Worm (Caenorhabditis elegans): ENCODE measurements around the gene Y49A3A.4.

DNA sequence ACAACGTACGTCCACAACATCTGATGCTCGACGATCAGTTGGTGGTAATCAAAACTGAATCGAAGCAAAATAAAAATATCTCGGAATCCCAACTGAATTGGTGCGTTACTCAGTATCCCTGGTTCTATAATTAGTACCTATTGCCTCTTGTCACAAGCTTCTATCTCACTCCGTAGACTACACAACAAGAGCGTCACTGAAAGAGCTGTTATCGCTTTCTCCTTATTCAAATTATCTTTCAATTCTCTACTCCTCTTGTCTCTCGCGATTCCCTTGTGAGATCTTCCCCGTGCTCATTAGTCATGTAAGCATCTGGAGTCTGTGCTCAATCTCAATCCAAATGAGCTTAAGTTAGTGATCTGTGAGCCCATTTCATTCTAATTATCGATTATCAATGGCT is 22.0 kb downstream of the Y49A3A.4 start, which contains the start of gene srm-6:
- TF ChIP-seq him-1 (tag; optimal IDR thresholded peaks at IDR 0.05) (no peak), W03F9.2 (tag; optimal IDR thresholded peaks at IDR 0.05) (no peak), dao-5 (tag; optimal IDR thresholded peaks at IDR 0.05) (no peak)

Data from whole organism, L4/young adult.